Worm (Caenorhabditis elegans): ENCODE measurements around the gene klp-12.

Gene klp-12

ce11 chrIV:11377439-11377838 is 17.8 kb upstream of the klp-12 start (continued):
- no peak for TF ChIP-seq dve-1 (tag; optimal IDR thresholded peaks at IDR 0.05; ENCODE audit: insufficient read depth)
- TF ChIP-seq ceh-62 (tag; optimal IDR thresholded peaks at IDR 0.05) = no peak

- TF ChIP-seq nhr-42 (GFP tag; IDR thresholded peaks at IDR 0.05) = no peak
- peak; percentile 93 for TF ChIP-seq aha-1 (tag)
Observed at ce11 chrIV:11375713-11376112, 16.0 kb upstream of the klp-12 start.

ce11 chrIV:11372366-11372997 is 12.8 kb upstream of the klp-12 start, which contains the start of gene cbd-1:
TSS of gene cbd-1 (plus strand) at chrIV:11372991.
- TF ChIP-seq lin-38 (GFP tag; IDR thresholded peaks at IDR 0.05) = peak; percentile 19; the same call in 1 of the 2 replicates
- no peak for TF ChIP-seq madf-5 (GFP tag; IDR thresholded peaks at IDR 0.05)

DNA sequence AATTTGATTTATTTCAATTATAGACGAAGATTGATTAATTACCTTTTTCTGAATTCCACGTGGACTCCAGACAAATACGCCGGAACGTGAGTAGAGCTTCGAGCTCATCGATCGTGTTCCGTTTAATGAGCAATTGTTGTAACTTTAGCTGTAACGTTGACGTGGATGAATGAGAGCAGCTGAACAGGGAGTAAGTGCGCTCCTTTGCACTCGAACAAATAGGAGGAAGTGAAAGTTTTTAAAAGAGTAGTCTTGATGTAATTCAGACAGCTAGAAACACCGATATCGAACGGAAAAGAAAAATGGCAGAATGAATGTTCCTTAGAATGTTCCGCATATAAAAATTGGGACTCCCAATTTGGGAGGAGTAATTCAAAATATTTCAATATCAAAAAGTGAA is 12.0 kb upstream of the klp-12 start, which contains the start of gene sec-31:
Gene sec-31 (minus strand): TSS at position 148 of the 400 bp plus-strand sequence.
- TF ChIP-seq dpl-1 (GFP tag; optimal IDR thresholded peaks at IDR 0.05) (peak; percentile 42), mdl-1 (tag; optimal IDR thresholded peaks at IDR 0.05) (no peak), unc-62 (GFP tag; optimal IDR thresholded peaks at IDR 0.05 in 1 of 2) (peak in 1 of 2 experiments; percentile 18), unc-62 (tag; optimal IDR thresholded peaks at IDR 0.05) (no peak), lsy-2 (tag; optimal IDR thresholded peaks at IDR 0.05) (peak in 1 of 2 experiments; percentile 26), mdt-29 (GFP tag; IDR thresholded peaks at IDR 0.05) (no peak), mes-2 (tag; optimal IDR thresholded peaks at IDR 0.05; ENCODE audit: poor library complexity, severe bottlenecking) (peak; percentile 53), lin-38 (GFP tag; IDR thresholded peaks at IDR 0.05) (peak; percentile 51)

DNA sequence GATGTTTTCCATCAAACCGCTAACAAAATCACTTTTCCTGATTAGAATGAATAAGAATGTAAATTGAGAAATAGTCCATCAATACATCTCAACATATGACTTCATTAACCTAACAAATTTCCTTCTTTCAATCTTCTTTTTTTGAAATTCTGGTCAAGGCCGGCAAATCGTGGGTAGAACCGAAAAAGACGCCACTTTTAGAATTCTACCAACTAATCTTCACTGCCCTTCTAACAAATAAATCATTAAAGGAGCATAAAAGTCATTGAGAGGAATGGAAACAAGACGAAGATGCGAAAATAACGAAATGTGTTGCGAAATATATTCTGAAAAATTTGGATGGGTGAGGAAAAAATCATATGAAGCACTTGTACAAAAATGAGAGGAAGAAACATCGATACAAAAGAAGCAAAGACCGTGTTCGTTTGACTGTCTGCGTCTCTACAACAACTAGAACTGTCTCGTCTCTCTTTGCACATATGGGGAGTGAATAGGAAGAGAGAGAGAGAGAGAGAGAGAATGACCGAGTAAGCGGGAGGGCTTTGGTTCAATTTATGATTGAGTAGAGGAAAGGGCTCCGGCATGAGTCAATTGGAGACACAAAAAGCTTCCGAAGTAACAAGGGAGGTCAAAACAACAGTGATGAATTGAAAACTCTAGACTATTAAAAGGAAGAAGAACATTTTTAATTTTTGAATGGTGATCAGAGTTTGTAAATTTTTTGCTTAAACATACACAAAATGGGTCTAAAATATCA is 4.3 kb upstream of the klp-12 start:
- TF ChIP-seq ces-1 (GFP tag; optimal IDR thresholded peaks at IDR 0.05) (no peak), nhr-10 (tag; optimal IDR thresholded peaks at IDR 0.05) (no peak), cey-2 (tag; optimal IDR thresholded peaks at IDR 0.05; ENCODE audit: borderline replicate concordance, insufficient read depth) (no peak), lsy-2 (tag; optimal IDR thresholded peaks at IDR 0.05) (peak in 1 of 2 experiments; percentile 38), lin-38 (GFP tag; IDR thresholded peaks at IDR 0.05) (no peak), nhr-28 (tag; optimal IDR thresholded peaks at IDR 0.05) (no peak), nhr-237 (tag; optimal IDR thresholded peaks at IDR 0.05) (no peak), snpc-4 (tag; optimal IDR thresholded peaks at IDR 0.05) (no peak), F37D6.2 (tag; optimal IDR thresholded peaks at IDR 0.05) (no peak), duxl-1 (tag; optimal IDR thresholded peaks at IDR 0.05; ENCODE audit: poor library complexity) (no peak), dve-1 (tag; optimal IDR thresholded peaks at IDR 0.05; ENCODE audit: insufficient read depth) (peak; percentile 58), saeg-2 (GFP tag; IDR thresholded peaks at IDR 0.05) (no peak), egl-43 (GFP tag; IDR thresholded peaks at IDR 0.05) (no peak), T26A8.4 (GFP tag; IDR thresholded peaks at IDR 0.05) (no peak), mdl-1 (tag; optimal IDR thresholded peaks at IDR 0.05) (no peak), nhr-25 (tag; optimal IDR thresholded peaks at IDR 0.05; ENCODE audit: borderline replicate concordance, insufficient read depth) (no peak), lim-7 (GFP tag; IDR thresholded peaks at IDR 0.05) (no peak), daf-16 (GFP tag; optimal IDR thresholded peaks at IDR 0.05) (no peak), daf-16 (tag; optimal IDR thresholded peaks at IDR 0.05) (peak; percentile 42), hlh-11 (tag; optimal IDR thresholded peaks at IDR 0.05) (peak; percentile 63), unc-39 (tag; optimal IDR thresholded peaks at IDR 0.05) (no peak), zag-1 (tag; optimal IDR thresholded peaks at IDR 0.05) (no peak), T20F7.1 (GFP tag; optimal IDR thresholded peaks at IDR 0.05) (no peak), ceh-28 (tag; optimal IDR thresholded peaks at IDR 0.05) (no peak), ama-1 (optimal IDR thresholded peaks at IDR 0.05) (no peak), aly-2 (tag; optimal IDR thresholded peaks at IDR 0.05) (no peak), hmg-1.1 (GFP tag; IDR thresholded peaks at IDR 0.05) (peak; percentile 76), nhr-42 (GFP tag; IDR thresholded peaks at IDR 0.05) (no peak), Y105C5A.15 (GFP tag; IDR thresholded peaks at IDR 0.05) (no peak), arid-1 (GFP tag; conservative IDR thresholded peaks at IDR 0.05) (no peak), nhr-11 (tag; optimal IDR thresholded peaks at IDR 0.05) (no peak), lin-39 (tag; optimal IDR thresholded peaks at IDR 0.05) (no peak), mdt-29 (GFP tag; IDR thresholded peaks at IDR 0.05) (no peak), Y48G9A.11 (GFP tag; IDR thresholded peaks at IDR 0.05) (no peak)
